Worm (Caenorhabditis elegans): ENCODE measurements around the gene T22H9.1.
A peak's percentile ranks its signal among the peaks of the same experiment; 100 is the strongest.

T22H9.1 gene

ce11 chrV:373192-373591 is 13.6 kb downstream of the T22H9.1 start:
- TF ChIP-seq unc-62 (GFP tag; optimal IDR thresholded peaks at IDR 0.05 in 1 of 2) = peak in 1 of 2 experiments; percentile 22
- TF ChIP-seq unc-62 (tag; optimal IDR thresholded peaks at IDR 0.05) = no peak
- no peak for TF ChIP-seq nhr-237 (tag; optimal IDR thresholded peaks at IDR 0.05)
- TF ChIP-seq F26F4.8 (GFP tag; conservative IDR thresholded peaks at IDR 0.05) = no peak
- peak; percentile 81 for TF ChIP-seq set-16 (GFP tag; IDR thresholded peaks at IDR 0.05)

DNA sequence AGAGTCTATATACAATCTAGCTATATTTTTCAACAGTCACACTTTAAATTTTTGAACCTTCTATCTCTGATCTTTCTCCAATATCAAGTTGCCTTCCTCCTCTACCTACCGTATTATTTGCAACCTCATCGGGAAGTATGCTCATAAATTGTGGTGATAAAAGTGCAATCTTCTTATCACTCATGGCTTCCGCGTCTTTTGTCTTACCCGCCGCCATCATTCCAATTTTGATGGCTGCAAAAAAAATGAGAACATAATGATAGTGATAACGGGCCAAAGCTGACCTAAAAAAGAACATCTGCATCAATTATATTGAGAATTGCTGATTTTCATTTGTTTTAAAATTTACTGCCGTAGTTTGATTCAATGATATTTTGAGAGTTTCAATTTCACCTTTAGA is 17.2 kb downstream of the T22H9.1 start:
- TF ChIP-seq pqm-1 (tag; optimal IDR thresholded peaks at IDR 0.05) (peak; percentile 68), dmd-6 (GFP tag; IDR thresholded peaks at IDR 0.05) (peak; percentile 19; the same call in 1 of the 2 replicates), Y105C5A.15 (GFP tag; IDR thresholded peaks at IDR 0.05) (no peak)

ce11 chrV:378231-378630 is 18.7 kb downstream of the T22H9.1 start:
- no peak for TF ChIP-seq ceh-44 (GFP tag; IDR thresholded peaks at IDR 0.05)
- peak in 1 of 2 experiments; percentile 22 for TF ChIP-seq mdl-1 (tag; optimal IDR thresholded peaks at IDR 0.05)
- TF ChIP-seq mxl-3 (GFP tag; optimal IDR thresholded peaks at IDR 0.05) = peak; percentile 19
- TF ChIP-seq tra-1 (GFP tag; IDR thresholded peaks at IDR 0.05) = 0 out of 2 replicates have a peak, but pooled peaks have one; percentile 28
- no peak for TF ChIP-seq skn-1 (tag; optimal IDR thresholded peaks at IDR 0.05)
- no peak for TF ChIP-seq unc-130 (GFP tag; optimal IDR thresholded peaks at IDR 0.05)
- peak; percentile 29 for TF ChIP-seq hlh-30 (tag; optimal IDR thresholded peaks at IDR 0.05; ENCODE audit: insufficient read depth)
- TF ChIP-seq dmd-6 (GFP tag; IDR thresholded peaks at IDR 0.05) = peak; percentile 31
- peak; percentile 14 for TF ChIP-seq hlh-11 (tag; optimal IDR thresholded peaks at IDR 0.05)
- TF ChIP-seq nhr-28 (tag; optimal IDR thresholded peaks at IDR 0.05) = peak; percentile 63
- no peak for TF ChIP-seq Y48G9A.11 (GFP tag; IDR thresholded peaks at IDR 0.05)
- peak; percentile 31 for TF ChIP-seq nhr-48 (tag; optimal IDR thresholded peaks at IDR 0.05)

- TF ChIP-seq saeg-2 (GFP tag; IDR thresholded peaks at IDR 0.05) = no peak
- no peak for TF ChIP-seq nhr-42 (GFP tag; IDR thresholded peaks at IDR 0.05)
Observed at ce11 chrV:380186-380585, 20.6 kb downstream of the T22H9.1 start, which contains the start of gene mltn-8. Gene mltn-8 (minus strand): TSS chrV:380286.

ce11 chrV:381227-381950 is 21.8 kb downstream of the T22H9.1 start, which contains the start of gene ZK6.8:
Gene ZK6.8 (plus strand): TSS chrV:381908.
- TF ChIP-seq hlh-30 (tag; optimal IDR thresholded peaks at IDR 0.05; ENCODE audit: insufficient read depth) (peak; percentile 73), lin-38 (GFP tag; IDR thresholded peaks at IDR 0.05) (no peak), ZK337.2 (GFP tag; IDR thresholded peaks at IDR 0.05) (no peak), nhr-41 (GFP tag; IDR thresholded peaks at IDR 0.05) (no peak), F49E8.2 (tag; optimal IDR thresholded peaks at IDR 0.05; ENCODE audit: borderline replicate concordance) (no peak), zfp-2 (tag; optimal IDR thresholded peaks at IDR 0.05) (no peak), Y105C5A.15 (GFP tag; IDR thresholded peaks at IDR 0.05) (no peak), mep-1 (tag; optimal IDR thresholded peaks at IDR 0.05) (no peak), gei-8 (GFP tag; optimal IDR thresholded peaks at IDR 0.05) (no peak), dve-1 (tag; optimal IDR thresholded peaks at IDR 0.05; ENCODE audit: insufficient read depth) (peak; percentile 48), unc-62 (GFP tag; optimal IDR thresholded peaks at IDR 0.05 in 1 of 2) (peak in 1 of 2 experiments; percentile 93), unc-62 (tag; optimal IDR thresholded peaks at IDR 0.05) (no peak), F37D6.2 (tag; optimal IDR thresholded peaks at IDR 0.05) (no peak), ama-1 (optimal IDR thresholded peaks at IDR 0.05) (no peak), mxl-3 (GFP tag; optimal IDR thresholded peaks at IDR 0.05) (peak; percentile 91), set-16 (GFP tag; IDR thresholded peaks at IDR 0.05) (no peak), attf-4 (tag; optimal IDR thresholded peaks at IDR 0.05) (no peak), ceh-44 (GFP tag; IDR thresholded peaks at IDR 0.05) (no peak), nhr-10 (tag; optimal IDR thresholded peaks at IDR 0.05) (peak; percentile 11), nhr-237 (tag; optimal IDR thresholded peaks at IDR 0.05) (no peak), nhr-25 (tag; optimal IDR thresholded peaks at IDR 0.05; ENCODE audit: borderline replicate concordance, insufficient read depth) (peak; percentile 36), ces-1 (GFP tag; optimal IDR thresholded peaks at IDR 0.05) (no peak), duxl-1 (tag; optimal IDR thresholded peaks at IDR 0.05; ENCODE audit: poor library complexity) (no peak), dmd-6 (GFP tag; IDR thresholded peaks at IDR 0.05) (peak; percentile 43), T20F7.1 (GFP tag; optimal IDR thresholded peaks at IDR 0.05) (no peak), hlh-11 (tag; optimal IDR thresholded peaks at IDR 0.05) (peak; percentile 87), egl-43 (GFP tag; IDR thresholded peaks at IDR 0.05) (no peak), mdl-1 (tag; optimal IDR thresholded peaks at IDR 0.05) (peak; percentile 45 to 88), daf-19 (GFP tag; conservative IDR thresholded peaks at IDR 0.05) (no peak), nhr-76 (tag; optimal IDR thresholded peaks at IDR 0.05) (no peak), T26A8.4 (GFP tag; IDR thresholded peaks at IDR 0.05) (no peak)

All from whole organism, L4 larva.